Fruit fly (Drosophila melanogaster) S2 (cell line): ENCODE data around the gene Or92a.
A peak's percentile ranks its signal among the peaks of the same experiment; 100 is the strongest.

Source experiments
- CG8478 ChIP-seq: fragments of >200 bp; optimal IDR thresholded peaks from 2 replicates; lab custom pipeline; 2018
- CTCF ChIP-seq, 2 experiments: fragments of >200 bp; optimal IDR thresholded peaks; 2 replicates each; lab custom pipeline; 2018

DNA sequence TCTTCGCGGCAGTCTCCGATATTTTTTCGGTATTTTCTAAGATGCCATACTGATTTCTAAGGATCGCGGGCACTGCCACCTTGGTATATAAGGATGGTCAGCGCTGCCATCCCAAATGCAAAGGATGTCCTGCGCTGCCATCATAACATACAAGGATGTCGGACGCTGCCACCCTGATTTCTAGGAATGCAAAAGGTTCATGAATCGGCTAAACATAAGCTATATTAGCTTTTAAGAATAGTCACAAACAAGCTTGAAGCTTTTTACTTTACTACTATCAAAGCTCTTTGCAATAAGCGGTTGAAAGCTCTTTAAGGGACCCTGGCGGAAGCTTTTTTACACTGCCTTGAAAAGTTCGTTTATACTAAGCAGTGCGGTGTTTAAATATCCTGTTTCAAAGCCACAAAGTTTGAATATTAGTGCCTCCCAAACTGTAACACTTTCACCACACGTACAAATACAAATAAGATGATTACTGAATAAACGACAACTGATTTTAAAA, 40.3 kb upstream of the Or92a start:
- TF ChIP-seq CG8478 (no peak), CTCF (optimal IDR thresholded peaks at IDR 0.05; lab: Kevin White, UChicago) (peak; percentile 51 to 53)
